Fruit fly (Drosophila melanogaster) whole organism, embryonic: ENCODE results near the gene bol.

Experiments
- CG10321 ChIP-seq: fragments of 200-800 bp; sonication (Bioruptor generic); IDR thresholded peaks from 2 replicates; pipeline ENCODE4 v1.3.6; 2022; ENCODE audit warnings: missing biosample characterization, missing genetic modification characterization
- CG3163 ChIP-seq: fragments of 200-800 bp; sonication (Bioruptor generic); optimal IDR thresholded peaks from 3 replicates; lab custom pipeline; 2016; ENCODE audit warnings: missing biosample characterization, missing genetic modification characterization
- CG8924 ChIP-seq: fragments of 200-800 bp; optimal IDR thresholded peaks from 3 replicates; lab custom pipeline; 2019; ENCODE audit warnings: missing biosample characterization, mild to moderate bottlenecking, missing genetic modification characterization, moderate library complexity
- Dbx ChIP-seq: fragments of 200-800 bp; sonication (Bioruptor generic); IDR thresholded peaks from 3 replicates; pipeline ENCODE4 v1.3.6; 2022; ENCODE audit warnings: missing biosample characterization, missing genetic modification characterization
- Mes4 ChIP-seq: fragments of 200-800 bp; sonication (Bioruptor generic); optimal IDR thresholded peaks from 2 replicates; lab custom pipeline; 2016; ENCODE audit warnings: missing biosample characterization, missing genetic modification characterization
- pho ChIP-seq: fragments of 200-800 bp; sonication (Bioruptor generic); optimal IDR thresholded peaks from 2 replicates; lab custom pipeline; 2016; ENCODE audit warnings: missing biosample characterization, missing genetic modification characterization
- tna ChIP-seq: fragments of 200-800 bp; sonication (Bioruptor generic); IDR thresholded peaks from 2 replicates; pipeline ENCODE4 v1.3.6; 2022; ENCODE audit warnings: missing biosample characterization, missing genetic modification characterization; ENCODE audit not compliant: partially characterized antibody

dm6 chr3L:9061449-9061848 is 72.8 kb downstream of the bol start:
- TF ChIP-seq CG10321 (GFP tag; lab: Robert Waterston, UW) (no peak), Mes4 (GFP tag; lab: Kevin White, UChicago) (no peak), CG8924 (tag; lab: Kevin White, UChicago) (no peak), CG3163 (GFP tag; lab: Kevin White, UChicago) (no peak), tna (no peak), Dbx (no peak), pho (GFP tag; lab: Kevin White, UChicago) (no peak)
